Worm (Caenorhabditis elegans) whole organism, L4/young adult: Measurements from ENCODE around the gene E02H4.4.

Source experiments
- dao-5 ChIP-seq: sonication (generic microtip); optimal IDR thresholded peaks from 2 replicates; lab custom pipeline; 2016; ENCODE audit warnings: missing genotype, missing genetic modification characterization, moderate library complexity, missing compliant biosample characterization
- him-1 ChIP-seq: sonication (generic microtip); optimal IDR thresholded peaks from 2 replicates; lab custom pipeline; 2016; ENCODE audit warnings: missing genotype, missing genetic modification reagents, missing genetic modification characterization, missing compliant biosample characterization

ce11 chrX:14297209-14297608 lies 39.4 kb downstream of the E02H4.4 start:
- no peak for TF ChIP-seq dao-5 (tag; lab: Kevin White, UChicago)
- TF ChIP-seq him-1 (tag; lab: Kevin White, UChicago), result peak; percentile 48
